Fruit fly (Drosophila melanogaster) Kc167 (cell line): Measurements from ENCODE around the gene okr.

Source experiments
- insv ChIP-seq: fragments of >200 bp; optimal IDR thresholded peaks from 3 replicates; lab custom pipeline; 2018; ENCODE audit warnings: missing external identifiers
- psq ChIP-seq: fragments of >200 bp; optimal IDR thresholded peaks from 2 replicates; lab custom pipeline; 2017; ENCODE audit warnings: missing external identifiers
- ttk ChIP-seq: sonication (Bioruptor generic); optimal IDR thresholded peaks from 2 replicates; lab custom pipeline; 2017; ENCODE audit warnings: missing external identifiers

dm6 chr2L:2956992-2957391, 35.6 kb downstream of the okr start:
- no peak for TF ChIP-seq insv (lab: Kevin White, UChicago)
- no peak for TF ChIP-seq ttk
- no peak for TF ChIP-seq psq
